Worm (Caenorhabditis elegans): ENCODE results near the gene twk-33.
"Not testable (repeated sequence)": the region's sequence is repeated elsewhere in the genome, so short reads cannot be mapped to it uniquely, and the experiment has no call there.

twk-33 gene

DNA sequence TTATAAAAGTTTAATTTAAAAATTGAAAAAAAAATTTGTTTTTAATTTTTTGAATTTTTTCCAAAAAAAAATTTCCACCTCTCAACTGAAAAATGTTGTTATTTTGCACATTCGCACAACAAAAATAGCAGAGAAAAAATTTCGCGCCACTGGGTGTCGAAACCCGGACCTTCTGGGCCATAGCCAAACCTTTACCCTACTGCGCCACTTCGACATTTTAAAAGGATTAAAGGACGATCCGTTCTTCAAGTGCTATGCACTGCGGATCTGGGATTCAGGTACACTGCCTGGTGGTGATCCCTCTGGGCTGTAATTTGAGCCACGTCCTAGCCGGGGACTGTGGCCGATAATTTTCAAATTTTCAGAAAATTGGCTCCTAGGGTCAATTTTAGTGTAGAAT is 26.8 kb downstream of the twk-33 start:
- TF ChIP-seq madf-5 (GFP tag; IDR thresholded peaks at IDR 0.05) = peak in 1 of 2 experiments; percentile 43; a peak in 1 of 4 replicates
- 0 out of 2 replicates have a peak, but pooled peaks have one; percentile 30 for TF ChIP-seq egl-43 (GFP tag; IDR thresholded peaks at IDR 0.05)
- TF ChIP-seq nhr-41 (GFP tag; IDR thresholded peaks at IDR 0.05) = 0 out of 2 replicates have a peak, but pooled peaks have one; percentile 26
- peak; percentile 32; the same call in 1 of the 2 replicates for TF ChIP-seq snpc-1.2 (GFP tag; IDR thresholded peaks at IDR 0.05)
- TF ChIP-seq lim-7 (GFP tag; IDR thresholded peaks at IDR 0.05) = peak; percentile 75
- TF ChIP-seq pha-4 (GFP tag; IDR thresholded peaks at IDR 0.05) = 0 out of 2 replicates have a peak, but pooled peaks have one; percentile 15
- not testable (repeated sequence) for TF ChIP-seq pha-4 (tag; optimal IDR thresholded peaks at IDR 0.05)
- TF ChIP-seq vab-7 (GFP tag; IDR thresholded peaks at IDR 0.05) = peak; percentile 62
- TF ChIP-seq lin-38 (GFP tag; IDR thresholded peaks at IDR 0.05) = peak; percentile 31; the same call in 1 of the 2 replicates

DNA sequence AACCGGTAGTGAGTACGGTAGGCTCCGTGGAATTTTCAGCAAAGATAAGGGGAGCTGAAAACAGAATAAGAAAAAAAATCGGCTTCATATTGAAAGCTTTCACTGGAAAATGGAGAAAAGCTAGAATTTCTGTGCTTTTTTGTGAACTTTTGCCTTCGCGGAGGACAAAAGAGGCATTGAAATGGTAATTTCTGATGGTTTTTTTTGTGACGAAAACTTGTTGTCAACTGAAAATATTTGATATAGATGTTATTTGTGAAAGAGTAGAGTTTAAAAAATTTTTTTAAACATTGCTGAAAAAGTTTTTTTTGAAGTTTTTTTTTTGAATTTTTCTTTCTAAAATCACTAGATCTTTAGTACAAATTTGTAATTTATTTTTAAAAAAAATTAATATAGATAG is 27.3 kb downstream of the twk-33 start, which contains the start of gene F59A1.18:
Gene F59A1.18 (minus strand): TSS at position 101 of the 400 bp plus-strand sequence.
- TF ChIP-seq ceh-20 (GFP tag; IDR thresholded peaks at IDR 0.05) (no peak), aly-2 (tag; optimal IDR thresholded peaks at IDR 0.05) (no peak), nhr-111 (GFP tag; optimal IDR thresholded peaks at IDR 0.05) (no peak), hlh-30 (tag; optimal IDR thresholded peaks at IDR 0.05; ENCODE audit: insufficient read depth) (no peak), zip-11 (GFP tag; IDR thresholded peaks at IDR 0.05) (no peak), dmd-9 (GFP tag; IDR thresholded peaks at IDR 0.05) (no peak), lin-29 (GFP tag; IDR thresholded peaks at IDR 0.05) (no peak), mxl-2 (GFP tag; conservative IDR thresholded peaks at IDR 0.05) (no peak), ceh-32 (tag; optimal IDR thresholded peaks at IDR 0.05; ENCODE audit: poor library complexity) (no peak), lsy-2 (tag; optimal IDR thresholded peaks at IDR 0.05) (no peak), egl-43 (GFP tag; IDR thresholded peaks at IDR 0.05) (no peak), dpl-1 (GFP tag; optimal IDR thresholded peaks at IDR 0.05) (no peak), cey-2 (tag; optimal IDR thresholded peaks at IDR 0.05; ENCODE audit: borderline replicate concordance, insufficient read depth) (no peak), madf-5 (GFP tag; IDR thresholded peaks at IDR 0.05) (no peak), ceh-44 (GFP tag; IDR thresholded peaks at IDR 0.05) (no peak), Y5F2A.4 (GFP tag; optimal IDR thresholded peaks at IDR 0.05) (no peak), jun-1 (tag; optimal IDR thresholded peaks at IDR 0.05) (no peak), fos-1 (tag; optimal IDR thresholded peaks at IDR 0.05) (no peak), gei-8 (GFP tag; optimal IDR thresholded peaks at IDR 0.05) (no peak)

DNA sequence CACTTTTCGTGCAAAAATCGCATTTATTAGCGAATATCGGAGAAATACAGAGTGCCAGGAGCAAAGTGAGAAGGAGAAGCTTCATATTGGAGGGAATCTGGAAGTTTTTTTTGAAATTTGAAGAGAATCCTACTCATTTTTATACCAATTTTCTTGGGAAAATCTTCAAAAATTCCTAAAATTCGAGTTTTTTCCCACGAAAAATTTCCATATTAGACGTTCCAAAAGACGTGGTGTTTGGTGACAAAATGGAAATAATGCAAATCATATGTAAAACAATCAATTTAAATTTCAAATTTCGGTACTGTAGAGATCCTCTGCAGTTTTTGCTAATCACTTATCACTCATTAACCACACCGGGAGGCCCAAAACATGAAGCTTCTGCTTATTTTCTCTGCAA is 29.3 kb downstream of the twk-33 start, which contains the start of the genes F59A1.16 and F59A1.6:
Gene F59A1.16 (minus strand): TSS at position 101 of the 400 bp plus-strand sequence.
Gene F59A1.6 (plus strand): TSS at position 285 of the 400 bp plus-strand sequence.
- TF ChIP-seq fkh-10 (GFP tag; optimal IDR thresholded peaks at IDR 0.05) = no peak
- no peak for TF ChIP-seq nhr-42 (GFP tag; IDR thresholded peaks at IDR 0.05)
- no peak for TF ChIP-seq nhr-102 (tag; optimal IDR thresholded peaks at IDR 0.05)
- TF ChIP-seq pqm-1 (tag; optimal IDR thresholded peaks at IDR 0.05) = no peak
- TF ChIP-seq zfp-3 (GFP tag; conservative IDR thresholded peaks at IDR 0.05) = no peak
- TF ChIP-seq lsy-2 (tag; optimal IDR thresholded peaks at IDR 0.05) = no peak
- TF ChIP-seq zip-11 (GFP tag; IDR thresholded peaks at IDR 0.05) = no peak
- TF ChIP-seq ZK337.2 (GFP tag; IDR thresholded peaks at IDR 0.05) = no peak
- no peak for TF ChIP-seq tra-1 (GFP tag; IDR thresholded peaks at IDR 0.05)
- TF ChIP-seq unc-39 (tag; optimal IDR thresholded peaks at IDR 0.05) = no peak

DNA sequence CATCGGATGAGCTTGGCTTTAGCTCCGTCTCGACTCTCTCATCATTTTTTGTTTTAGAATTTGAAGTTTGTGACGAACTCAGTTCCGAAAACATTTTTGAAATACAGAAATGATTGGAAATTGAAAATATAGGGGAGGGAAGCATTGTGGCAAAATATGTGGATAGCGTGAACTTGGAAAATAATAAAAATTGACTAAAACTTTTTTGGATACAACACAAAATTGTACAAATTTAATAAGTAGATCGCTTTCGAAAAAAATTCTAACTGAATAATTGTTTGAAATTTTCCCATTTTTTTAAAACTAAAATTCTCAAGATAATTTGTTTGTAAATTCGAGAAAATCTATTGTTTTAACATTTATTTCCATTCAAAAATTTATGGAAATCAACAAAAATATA is 30.4 kb downstream of the twk-33 start, which contains the start of gene F59A1.15:
Gene F59A1.15 (minus strand): TSS at position 101 of the 400 bp plus-strand sequence.
- TF ChIP-seq T26A8.4 (GFP tag; IDR thresholded peaks at IDR 0.05) = no peak
- TF ChIP-seq gei-8 (GFP tag; optimal IDR thresholded peaks at IDR 0.05) = no peak
- TF ChIP-seq arid-1 (GFP tag; conservative IDR thresholded peaks at IDR 0.05) = no peak
